Fruit fly (Drosophila melanogaster) whole organism, adult: ENCODE measurements around the gene CG12362.

ENCODE experiments used
- CG11617 ChIP-seq: fragments of 200-800 bp; sonication (Bioruptor generic); optimal IDR thresholded peaks from 2 replicates; lab custom pipeline; 2017; ENCODE audit warnings: mild to moderate bottlenecking, missing biosample characterization, missing genetic modification reagents, missing genetic modification characterization
- CG12768 ChIP-seq: fragments of 200-800 bp; sonication (Bioruptor generic); optimal IDR thresholded peaks from 2 replicates; lab custom pipeline; 2017; ENCODE audit warnings: missing biosample characterization, missing genetic modification characterization, mild to moderate bottlenecking, moderate library complexity, missing genetic modification reagents
- CG14711 ChIP-seq: fragments of 200-800 bp; sonication (Bioruptor generic); optimal IDR thresholded peaks from 2 replicates; lab custom pipeline; 2018; ENCODE audit warnings: missing biosample characterization, mild to moderate bottlenecking, missing genetic modification characterization, moderate library complexity
- CG1620 ChIP-seq: fragments of 200-800 bp; sonication (Bioruptor generic); optimal IDR thresholded peaks from 2 replicates; lab custom pipeline; 2016; ENCODE audit warnings: missing biosample characterization, missing genetic modification characterization
- CG33017 ChIP-seq: fragments of 200-800 bp; sonication (Bioruptor generic); optimal IDR thresholded peaks from 2 replicates; lab custom pipeline; 2018; ENCODE audit warnings: missing biosample characterization, mild to moderate bottlenecking, missing genetic modification characterization, moderate library complexity
- CG5204 ChIP-seq: fragments of 200-800 bp; sonication (Bioruptor generic); optimal IDR thresholded peaks from 2 replicates; lab custom pipeline; 2016; ENCODE audit warnings: missing biosample characterization, missing genetic modification characterization
- CG7045 ChIP-seq: fragments of 200-800 bp; sonication (Bioruptor generic); optimal IDR thresholded peaks from 2 replicates; lab custom pipeline; 2017; ENCODE audit warnings: missing biosample characterization, mild to moderate bottlenecking, missing genetic modification characterization
- CG7101 ChIP-seq: fragments of 200-800 bp; sonication (Bioruptor generic); optimal IDR thresholded peaks from 2 replicates; lab custom pipeline; 2018; ENCODE audit warnings: missing biosample characterization, mild to moderate bottlenecking, missing genetic modification characterization, moderate library complexity
- Clk ChIP-seq: fragments of 200-800 bp; sonication (Bioruptor generic); optimal IDR thresholded peaks from 2 replicates; lab custom pipeline; 2017; ENCODE audit warnings: missing biosample characterization, missing genetic modification characterization
- Crg-1 ChIP-seq: fragments of 200-800 bp; sonication (Bioruptor generic); optimal IDR thresholded peaks from 2 replicates; lab custom pipeline; 2016; ENCODE audit warnings: missing biosample characterization, missing genetic modification characterization
- Hr96 ChIP-seq: fragments of 200-800 bp; sonication (Bioruptor generic); optimal IDR thresholded peaks from 2 replicates; lab custom pipeline; 2016; ENCODE audit warnings: missing biosample characterization, missing genetic modification characterization
- Mnt ChIP-seq: fragments of 200-800 bp; sonication (Bioruptor generic); optimal IDR thresholded peaks from 2 replicates; lab custom pipeline; 2016; ENCODE audit warnings: missing biosample characterization, mild to moderate bottlenecking, missing genetic modification characterization
- bab1 ChIP-seq: fragments of 200-800 bp; sonication (Bioruptor generic); optimal IDR thresholded peaks from 3 replicates; lab custom pipeline; 2019; ENCODE audit warnings: missing biosample characterization, mild to moderate bottlenecking, missing genetic modification characterization, moderate library complexity
- cic ChIP-seq: fragments of 200-800 bp; sonication (Bioruptor generic); optimal IDR thresholded peaks from 2 replicates; lab custom pipeline; 2017; ENCODE audit warnings: missing biosample characterization, mild to moderate bottlenecking, missing genetic modification characterization, moderate library complexity
- cnc ChIP-seq, 2 experiments: fragments of >200 bp; optimal IDR thresholded peaks; 2 replicates each; lab custom pipeline; 2017
- kay ChIP-seq: fragments of 200-800 bp; sonication (Bioruptor generic); peaks from one replicate; lab custom pipeline; 2016; ENCODE audit warnings: missing biosample characterization, missing genetic modification characterization, borderline replicate concordance
- ovo ChIP-seq: fragments of 200-800 bp; sonication (Bioruptor generic); optimal IDR thresholded peaks from 2 replicates; lab custom pipeline; 2016; ENCODE audit warnings: missing biosample characterization, missing genetic modification characterization
- pad ChIP-seq: fragments of 200-800 bp; sonication (Bioruptor generic); optimal IDR thresholded peaks from 3 replicates; lab custom pipeline; 2017; ENCODE audit warnings: missing biosample characterization, missing genetic modification characterization, mild to moderate bottlenecking, moderate library complexity, missing genetic modification reagents
- tj ChIP-seq: fragments of 200-800 bp; sonication (Bioruptor generic); optimal IDR thresholded peaks from 3 replicates; lab custom pipeline; 2017; ENCODE audit warnings: missing biosample characterization, mild to moderate bottlenecking, missing genetic modification characterization, moderate library complexity
- toe ChIP-seq: fragments of 200-800 bp; sonication (Bioruptor generic); optimal IDR thresholded peaks from 2 replicates; lab custom pipeline; 2016; ENCODE audit warnings: missing biosample characterization, missing genetic modification characterization

CG12362 gene

dm6 chr3L:10368817-10369216 lies 43.8 kb upstream of the CG12362 start:
- TF ChIP-seq tj = peak; percentile 48
- TF ChIP-seq CG7101 (tag; lab: Kevin White, UChicago) = no peak
- peak; percentile 69 for TF ChIP-seq kay (GFP tag; lab: Kevin White, UChicago)
- TF ChIP-seq bab1 (GFP tag; lab: Kevin White, UChicago) = no peak

dm6 chr3L:10370261-10370921 lies 42.2 kb upstream of the CG12362 start:
- TF ChIP-seq kay (GFP tag; lab: Kevin White, UChicago) (no peak), ovo (GFP tag; lab: Kevin White, UChicago) (no peak), toe (no peak), CG11617 (GFP tag; lab: Kevin White, UChicago) (no peak), cic (GFP tag; lab: Kevin White, UChicago) (no peak), CG14711 (no peak), Clk (GFP tag; lab: Kevin White, UChicago) (no peak), Hr96 (GFP tag; lab: Kevin White, UChicago) (no peak), CG5204 (GFP tag; lab: Kevin White, UChicago) (no peak), CG12768 (no peak), Mnt (GFP tag; lab: Kevin White, UChicago) (no peak), tj (no peak), pad (GFP tag; lab: Kevin White, UChicago) (no peak), bab1 (GFP tag; lab: Kevin White, UChicago) (no peak), CG1620 (no peak)

dm6 chr3L:10371180-10371579 lies 41.4 kb upstream of the CG12362 start:
- TF ChIP-seq pad (GFP tag; lab: Kevin White, UChicago) (no peak), Mnt (GFP tag; lab: Kevin White, UChicago) (no peak), CG1620 (no peak), bab1 (GFP tag; lab: Kevin White, UChicago) (no peak), Clk (GFP tag; lab: Kevin White, UChicago) (no peak)

dm6 chr3L:10372195-10372594 lies 40.4 kb upstream of the CG12362 start:
- TF ChIP-seq CG33017 (tag; lab: Kevin White, UChicago) (no peak), tj (no peak), cnc (optimal IDR thresholded peaks at IDR 0.05; lab: Kevin White, UChicago) (no peak), Mnt (GFP tag; lab: Kevin White, UChicago) (no peak), Clk (GFP tag; lab: Kevin White, UChicago) (no peak), kay (GFP tag; lab: Kevin White, UChicago) (no peak), cic (GFP tag; lab: Kevin White, UChicago) (no peak), CG7045 (GFP tag; lab: Kevin White, UChicago) (no peak), CG12768 (no peak), pad (GFP tag; lab: Kevin White, UChicago) (no peak), CG5204 (GFP tag; lab: Kevin White, UChicago) (no peak), bab1 (GFP tag; lab: Kevin White, UChicago) (no peak), Crg-1 (no peak), ovo (GFP tag; lab: Kevin White, UChicago) (no peak), toe (no peak), CG7101 (tag; lab: Kevin White, UChicago) (no peak), CG14711 (no peak)

- TF ChIP-seq Mnt (GFP tag; lab: Kevin White, UChicago) (no peak), ovo (GFP tag; lab: Kevin White, UChicago) (no peak), CG11617 (GFP tag; lab: Kevin White, UChicago) (no peak), tj (no peak), CG12768 (no peak), Crg-1 (no peak), pad (GFP tag; lab: Kevin White, UChicago) (no peak), Hr96 (GFP tag; lab: Kevin White, UChicago) (no peak), kay (GFP tag; lab: Kevin White, UChicago) (no peak), cnc (optimal IDR thresholded peaks at IDR 0.05; lab: Kevin White, UChicago) (no peak), CG5204 (GFP tag; lab: Kevin White, UChicago) (no peak), CG14711 (no peak), CG7101 (tag; lab: Kevin White, UChicago) (no peak), bab1 (GFP tag; lab: Kevin White, UChicago) (no peak)
Observed at dm6 chr3L:10372741-10373140, 39.9 kb upstream of the CG12362 start.

dm6 chr3L:10375619-10376018 lies 37.0 kb upstream of the CG12362 start:
- no peak for TF ChIP-seq CG1620
- no peak for TF ChIP-seq CG12768
- no peak for TF ChIP-seq bab1 (GFP tag; lab: Kevin White, UChicago)
- no peak for TF ChIP-seq CG5204 (GFP tag; lab: Kevin White, UChicago)
- no peak for TF ChIP-seq kay (GFP tag; lab: Kevin White, UChicago)
- no peak for TF ChIP-seq Mnt (GFP tag; lab: Kevin White, UChicago)
- no peak for TF ChIP-seq CG7045 (GFP tag; lab: Kevin White, UChicago)
- no peak for TF ChIP-seq cnc (optimal IDR thresholded peaks at IDR 0.05; lab: Kevin White, UChicago)
- TF ChIP-seq cic (GFP tag; lab: Kevin White, UChicago) = no peak
- no peak for TF ChIP-seq toe
- no peak for TF ChIP-seq CG33017 (tag; lab: Kevin White, UChicago)
- TF ChIP-seq tj = no peak
- no peak for TF ChIP-seq CG7101 (tag; lab: Kevin White, UChicago)
- no peak for TF ChIP-seq ovo (GFP tag; lab: Kevin White, UChicago)
- TF ChIP-seq Hr96 (GFP tag; lab: Kevin White, UChicago) = no peak
